Fruit fly (Drosophila melanogaster): Measurements from ENCODE around the gene CG34303.

The CG34303 gene

dm6 chr3R:10151830-10152513, at the start of gene CG34303:
Gene CG34303, minus strand, starts transcription at chr3R:10151880.
- TF ChIP-seq CG8478 (optimal IDR thresholded peaks at IDR 0.05) (no peak), CTCF (optimal IDR thresholded peaks at IDR 0.05) (no peak)

- TF ChIP-seq CG8478 (optimal IDR thresholded peaks at IDR 0.05) (no peak), CTCF (optimal IDR thresholded peaks at IDR 0.05) (no peak)
Observed at dm6 chr3R:10190084-10190782, 38.6 kb upstream of the CG34303 start, which contains the start of gene Syn. Gene Syn, plus strand, starts transcription at chr3R:10190689.

dm6 chr3R:10189520-10189919, 37.8 kb upstream of the CG34303 start, which contains the start of gene CG12814:
Gene CG12814, minus strand, starts transcription at chr3R:10189603.
- TF ChIP-seq CTCF (optimal IDR thresholded peaks at IDR 0.05): no peak
- no peak for TF ChIP-seq CG8478 (optimal IDR thresholded peaks at IDR 0.05)

DNA sequence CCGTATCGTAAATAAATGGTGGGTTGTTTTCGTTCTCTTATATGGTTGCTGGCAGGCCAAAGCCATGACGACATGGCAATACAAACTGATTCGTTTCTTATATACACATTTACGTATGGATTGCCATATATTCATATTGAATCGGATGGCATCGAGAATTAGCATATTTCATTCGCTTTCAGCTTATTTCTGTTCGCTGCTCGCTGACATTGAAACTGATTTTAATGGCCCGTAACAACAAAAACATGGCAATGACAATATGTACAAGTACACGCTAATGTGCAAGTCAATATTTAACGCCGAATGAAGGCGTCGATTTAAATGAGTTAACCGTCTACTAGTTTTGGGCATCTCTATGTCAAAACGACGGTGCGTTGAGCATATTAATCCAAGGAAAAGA, 34.3 kb upstream of the CG34303 start:
- TF ChIP-seq CG8478 (optimal IDR thresholded peaks at IDR 0.05): no peak
- no peak for TF ChIP-seq CTCF (optimal IDR thresholded peaks at IDR 0.05)

- TF ChIP-seq CG8478 (optimal IDR thresholded peaks at IDR 0.05) (no peak), CTCF (optimal IDR thresholded peaks at IDR 0.05) (no peak)
Observed at dm6 chr3R:10176927-10177511, 25.3 kb upstream of the CG34303 start.

- no peak for TF ChIP-seq CTCF (optimal IDR thresholded peaks at IDR 0.05)
- no peak for TF ChIP-seq CG8478 (optimal IDR thresholded peaks at IDR 0.05)
Observed at dm6 chr3R:10170356-10170876, 18.7 kb upstream of the CG34303 start, which contains the start of gene Best1. Gene Best1, minus strand, starts transcription at chr3R:10170487.

DNA sequence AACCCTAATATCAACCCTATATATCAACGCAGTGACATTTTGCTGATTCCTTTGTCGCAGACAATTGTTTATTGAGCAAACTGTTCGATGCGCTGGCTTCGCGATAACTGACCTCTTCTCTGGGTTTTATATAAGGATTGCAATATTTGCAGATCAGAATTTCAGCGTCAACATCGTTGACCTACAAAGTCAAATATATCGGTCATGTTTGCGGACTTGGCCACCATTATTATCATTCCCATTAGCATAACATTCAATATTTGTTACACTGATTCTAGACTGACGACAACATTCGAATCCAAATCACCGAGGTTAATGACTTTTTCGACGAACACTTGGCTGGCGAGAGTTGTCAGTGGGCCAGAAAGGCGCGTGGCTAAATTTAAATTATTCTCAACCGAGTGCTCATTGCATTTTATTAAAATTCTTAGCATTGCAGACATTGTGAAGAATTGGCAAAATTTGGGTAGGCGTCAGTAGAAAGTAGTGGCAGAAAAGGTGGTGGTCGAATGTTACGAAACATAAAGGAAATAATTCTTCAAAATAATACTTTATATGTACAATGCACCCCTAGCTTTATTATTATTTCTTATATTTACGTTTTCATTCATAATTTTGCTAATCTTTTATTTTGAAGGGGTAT, 17.6 kb upstream of the CG34303 start:
- no peak for TF ChIP-seq CG8478 (optimal IDR thresholded peaks at IDR 0.05)
- no peak for TF ChIP-seq CTCF (optimal IDR thresholded peaks at IDR 0.05)

- TF ChIP-seq CG8478 (optimal IDR thresholded peaks at IDR 0.05): no peak
- no peak for TF ChIP-seq CTCF (optimal IDR thresholded peaks at IDR 0.05)
Observed at dm6 chr3R:10168483-10169064, 16.9 kb upstream of the CG34303 start.

- TF ChIP-seq CG8478 (optimal IDR thresholded peaks at IDR 0.05) (no peak), CTCF (optimal IDR thresholded peaks at IDR 0.05) (no peak)
Observed at dm6 chr3R:10167280-10167679, 15.6 kb upstream of the CG34303 start.

dm6 chr3R:10166334-10166733, 14.7 kb upstream of the CG34303 start:
- TF ChIP-seq CG8478 (optimal IDR thresholded peaks at IDR 0.05) (no peak), CTCF (optimal IDR thresholded peaks at IDR 0.05) (no peak)

DNA sequence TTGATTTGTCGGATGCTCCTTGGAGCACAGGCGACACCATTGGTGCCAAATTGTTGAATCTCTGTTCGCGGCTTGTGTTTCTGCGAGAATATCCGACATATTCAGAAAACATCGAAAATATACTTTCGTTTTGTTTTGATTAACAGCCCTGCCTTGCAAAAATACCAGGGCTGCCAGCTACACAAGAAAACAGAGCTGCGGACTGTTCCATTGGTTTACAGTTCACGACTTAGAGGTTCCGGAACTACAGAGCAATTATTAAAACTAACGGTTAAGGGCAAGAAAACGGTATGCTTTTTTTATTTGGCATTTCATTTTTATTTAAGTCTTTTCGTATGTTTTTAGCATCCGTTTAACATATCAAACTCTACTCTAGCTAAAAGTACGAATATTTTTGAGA, 9.5 kb upstream of the CG34303 start, which contains the start of gene CG6254:
CG6254 (minus strand) TSS at position 169 of the 400 bp plus-strand sequence.
- TF ChIP-seq CTCF (optimal IDR thresholded peaks at IDR 0.05): peak; percentile 7 to 20
- no peak for TF ChIP-seq CG8478 (optimal IDR thresholded peaks at IDR 0.05)

- TF ChIP-seq CTCF (optimal IDR thresholded peaks at IDR 0.05) (no peak), CG8478 (optimal IDR thresholded peaks at IDR 0.05) (no peak)
Observed at dm6 chr3R:10153957-10154685, 2.4 kb upstream of the CG34303 start.

- no peak for TF ChIP-seq CG8478 (optimal IDR thresholded peaks at IDR 0.05)
- no peak for TF ChIP-seq CTCF (optimal IDR thresholded peaks at IDR 0.05)
Observed at dm6 chr3R:10150555-10150954, 1.1 kb downstream of the CG34303 start.
